Worm (Caenorhabditis elegans) whole organism, L1 larva: ENCODE data around the gene npr-37.

ENCODE experiments used
- ceh-63 ChIP-seq: fragments of 200-800 bp; sonication (Bioruptor generic); optimal IDR thresholded peaks from 2 replicates; lab custom pipeline; 2018; ENCODE audit warnings: mild to moderate bottlenecking, missing genetic modification characterization, missing compliant biosample characterization
- jun-1 ChIP-seq: fragments of 150-350 bp; optimal IDR thresholded peaks from 2 replicates; lab custom pipeline; 2014; ENCODE audit warnings: missing biosample characterization, missing genetic modification reagents, missing genetic modification characterization
- lin-39 ChIP-seq: fragments of 150-350 bp; optimal IDR thresholded peaks from 2 replicates; lab custom pipeline; 2014; ENCODE audit warnings: missing biosample characterization, missing genetic modification reagents, missing genetic modification characterization
- lsy-2 ChIP-seq, 2 experiments: fragments of 150-350 bp; optimal IDR thresholded peaks; 2 replicates each; lab custom pipeline; 2014; ENCODE audit warnings: missing biosample characterization in 2 of 2, missing genetic modification characterization in 2 of 2
- nhr-77 ChIP-seq: fragments of 150-350 bp; optimal IDR thresholded peaks from 2 replicates; lab custom pipeline; 2014; ENCODE audit warnings: missing biosample characterization, missing genetic modification characterization
- nhr-85 ChIP-seq: sonication (generic microtip); peaks from one replicate; lab custom pipeline; 2016; ENCODE audit warnings: missing genetic modification characterization, inconsistent platforms, missing compliant biosample characterization
- skn-1 ChIP-seq: fragments of 150-350 bp; optimal IDR thresholded peaks from 2 replicates; lab custom pipeline; 2014; ENCODE audit warnings: missing biosample characterization, missing genetic modification characterization
- snpc-4 ChIP-seq: fragments of 150-350 bp; optimal IDR thresholded peaks from 2 replicates; lab custom pipeline; 2014; ENCODE audit warnings: missing biosample characterization, missing genetic modification characterization
- snu-23 ChIP-seq: sonication (generic microtip); optimal IDR thresholded peaks from 2 replicates; lab custom pipeline; 2016; ENCODE audit warnings: missing genetic modification characterization, missing compliant biosample characterization
- tlp-1 ChIP-seq: fragments of 150-350 bp; optimal IDR thresholded peaks from 2 replicates; lab custom pipeline; 2014; ENCODE audit warnings: missing biosample characterization, missing genetic modification characterization
- unc-62 ChIP-seq: fragments of 150-350 bp; optimal IDR thresholded peaks from 2 replicates; lab custom pipeline; 2014; ENCODE audit warnings: missing biosample characterization, missing genetic modification reagents, missing genetic modification characterization
- unc-86 ChIP-seq: sonication (generic microtip); optimal IDR thresholded peaks from 2 replicates; lab custom pipeline; 2016; ENCODE audit warnings: missing genetic modification characterization, missing compliant biosample characterization
- ztf-11 ChIP-seq, 2 experiments: sonication (generic microtip); optimal IDR thresholded peaks; 2 replicates each; lab custom pipeline; 2016 to 2017; ENCODE audit warnings: missing genetic modification characterization in 2 of 2, missing biosample characterization in 1 of 2, missing compliant biosample characterization in 1 of 2

DNA sequence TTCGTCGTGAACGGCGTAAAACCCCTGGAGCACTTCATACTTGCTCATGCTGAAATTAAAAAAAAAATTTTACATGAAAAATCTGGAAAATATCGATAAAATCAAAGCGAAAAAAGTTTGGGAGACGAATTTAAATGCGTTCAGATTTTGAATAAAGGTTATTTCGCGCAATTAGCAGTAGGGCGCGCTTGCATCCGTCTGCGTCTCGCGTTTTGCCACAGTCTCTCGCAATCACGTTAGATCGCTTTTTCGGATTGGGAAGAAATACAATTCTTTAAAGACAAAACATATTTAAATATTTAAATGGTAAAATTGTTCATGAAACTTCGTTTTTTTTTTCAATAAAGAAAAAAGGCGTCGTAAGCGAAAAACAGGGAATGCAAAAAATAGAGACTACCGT, 38.4 kb upstream of the npr-37 start, which contains the start of gene pig-1:
- peak; percentile 83 to 85 for TF ChIP-seq lsy-2 (tag; optimal IDR thresholded peaks at IDR 0.05; lab: Kevin White, UChicago)
- TF ChIP-seq snpc-4 (tag; lab: Kevin White, UChicago) = peak; percentile 52
- peak; percentile 34 for TF ChIP-seq jun-1 (tag; lab: Kevin White, UChicago)
- peak; percentile 60 for TF ChIP-seq unc-86 (tag; lab: Kevin White, UChicago)
- TF ChIP-seq lin-39 (tag; lab: Kevin White, UChicago) = peak; percentile 67
- TF ChIP-seq nhr-77 = no peak
- peak; percentile 67 for TF ChIP-seq skn-1 (tag; lab: Kevin White, UChicago)
- TF ChIP-seq snu-23 (GFP tag; lab: Kevin White, UChicago) = peak; percentile 79
- TF ChIP-seq ceh-63 (GFP tag; lab: Kevin White, UChicago) = no peak
- TF ChIP-seq nhr-85 = peak; percentile 80
- no peak for TF ChIP-seq unc-62 (GFP tag; lab: Kevin White, UChicago)
- TF ChIP-seq tlp-1 (tag; lab: Kevin White, UChicago) = no peak
- peak in 1 of 2 experiments; percentile 52 for TF ChIP-seq ztf-11 (tag; optimal IDR thresholded peaks at IDR 0.05; lab: Kevin White, UChicago)
